Worm (Caenorhabditis elegans) whole organism, early embryonic: ENCODE results near the gene C07B5.4.

Experiments
- aly-1 ChIP-seq: sonication (generic microtip); optimal IDR thresholded peaks from 2 replicates; lab custom pipeline; 2016; ENCODE audit warnings: missing genetic modification characterization, missing compliant biosample characterization
- ama-1 ChIP-seq: fragments of 150-350 bp; optimal IDR thresholded peaks from 2 replicates; lab custom pipeline; 2014
- ceh-36 ChIP-seq: sonication (generic microtip); optimal IDR thresholded peaks from 2 replicates; lab custom pipeline; 2016; ENCODE audit warnings: missing genetic modification characterization, inconsistent platforms, missing compliant biosample characterization
- flt-1 ChIP-seq: fragments of 200-800 bp; sonication (Bioruptor generic); IDR thresholded peaks from 2 replicates; pipeline ENCODE4 v1.3.6; 2022; ENCODE audit warnings: missing genetic modification characterization, missing compliant biosample characterization

DNA sequence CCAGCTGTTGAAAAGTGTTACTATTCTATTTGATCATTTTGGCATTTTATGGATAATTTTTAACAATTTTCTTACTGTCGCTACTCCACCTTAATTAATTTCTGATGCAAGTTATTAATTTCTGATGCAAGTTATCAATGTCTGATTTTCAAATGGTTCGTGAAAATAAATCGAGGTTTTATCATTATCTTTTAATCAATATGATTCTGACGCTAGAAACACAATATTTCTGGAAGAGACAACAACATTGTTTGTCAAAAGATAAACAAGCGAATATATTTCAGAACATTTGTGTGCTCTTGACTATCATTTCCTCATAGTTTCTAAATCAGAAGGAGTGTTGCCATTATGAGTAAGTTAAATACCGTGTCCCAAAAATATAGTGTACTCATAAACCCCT, 37.0 kb downstream of the C07B5.4 start, which contains the start of gene F49E2.2:
- TF ChIP-seq ama-1 (lab: Kevin White, UChicago), result no peak
- TF ChIP-seq flt-1 (GFP tag; lab: Robert Waterston, UW), result no peak
- TF ChIP-seq aly-1 (tag; lab: Kevin White, UChicago), result no peak
- no peak for TF ChIP-seq ceh-36 (tag; lab: Kevin White, UChicago)
